Worm (Caenorhabditis elegans) whole organism, midembryonic: ENCODE results near the gene Y49E10.30.

Experiments
- T22C8.4 ChIP-seq: fragments of 200-800 bp; sonication (Bioruptor generic); IDR thresholded peaks from 2 replicates; pipeline ENCODE4 v1.3.6; 2022; ENCODE audit warnings: missing genetic modification characterization, missing compliant biosample characterization
- klf-2 ChIP-seq: fragments of 200-800 bp; sonication (Bioruptor generic); conservative IDR thresholded peaks from 2 replicates; pipeline ENCODE4 v1.3.6; 2022; ENCODE audit warnings: missing genetic modification reagents, missing genetic modification characterization, missing compliant biosample characterization
- med-1 ChIP-seq: sonication (generic microtip); optimal IDR thresholded peaks from 2 replicates; lab custom pipeline; 2017; ENCODE audit warnings: missing genetic modification characterization, mild to moderate bottlenecking, missing compliant biosample characterization, antibody characterized with exemption, missing genetic modification reagents; ENCODE audit not compliant: insufficient read depth
- ref-1 ChIP-seq: fragments of 200-800 bp; sonication (Bioruptor generic); conservative IDR thresholded peaks from 2 replicates; pipeline ENCODE4 v1.3.6; 2022; ENCODE audit warnings: missing genetic modification reagents, missing genetic modification characterization, missing compliant biosample characterization
- tab-1 ChIP-seq: fragments of 200-800 bp; sonication (Bioruptor generic); IDR thresholded peaks from 2 replicates; pipeline ENCODE4 v1.3.6; 2022; ENCODE audit warnings: missing genetic modification characterization, missing compliant biosample characterization
- ztf-29 ChIP-seq: fragments of 200-800 bp; sonication (Bioruptor generic); IDR thresholded peaks from 2 replicates; pipeline ENCODE4 v1.3.6; 2022; ENCODE audit warnings: missing genetic modification reagents, missing genetic modification characterization, missing compliant biosample characterization

DNA sequence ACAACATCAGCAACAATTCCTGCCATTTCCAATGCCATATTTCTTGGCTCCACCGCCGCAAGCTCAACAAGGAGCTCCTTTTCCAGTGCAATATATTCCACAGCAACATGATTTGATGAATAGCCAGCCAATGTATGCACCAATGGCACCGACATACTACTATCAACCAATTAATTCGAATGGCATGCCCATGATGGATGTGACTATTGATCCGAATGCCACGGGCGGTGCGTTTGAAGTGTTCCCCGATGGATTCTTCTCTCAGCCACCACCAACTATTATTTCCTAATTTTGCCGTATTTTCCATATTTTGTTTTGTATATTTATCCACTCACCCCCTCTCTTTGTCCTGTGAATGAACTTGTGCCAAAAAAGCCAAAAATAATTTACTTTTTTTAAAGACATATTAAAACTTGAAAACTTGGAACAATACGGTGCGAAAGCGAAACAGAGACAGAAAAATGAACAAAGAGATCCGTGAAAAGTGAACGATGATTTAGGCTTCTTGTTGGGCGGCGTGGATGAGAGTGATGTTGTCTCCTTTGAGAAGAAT is 42.2 kb downstream of the Y49E10.30 start:
- TF ChIP-seq klf-2 (GFP tag; lab: Robert Waterston, UW): no peak
- TF ChIP-seq ztf-29 (GFP tag; lab: Robert Waterston, UW): no peak
- TF ChIP-seq tab-1 (GFP tag; lab: Robert Waterston, UW): no peak
- TF ChIP-seq T22C8.4 (GFP tag; lab: Robert Waterston, UW): no peak
- no peak for TF ChIP-seq med-1
- TF ChIP-seq ref-1 (GFP tag; lab: Robert Waterston, UW): no peak
